Worm (Caenorhabditis elegans) whole organism, late embryonic: Measurements from ENCODE around the gene ntl-4.

Experiments used
- C08G9.2 ChIP-seq: sonication (generic microtip); optimal IDR thresholded peaks from 2 replicates; lab custom pipeline; 2016; ENCODE audit warnings: mild to moderate bottlenecking, missing genetic modification characterization, moderate library complexity, missing compliant biosample characterization
- F13H6.1 ChIP-seq: sonication (generic microtip); optimal IDR thresholded peaks from 2 replicates; lab custom pipeline; 2016; ENCODE audit warnings: missing genetic modification characterization, missing compliant biosample characterization
- T23F11.4 ChIP-seq: fragments of 200-800 bp; sonication (Bioruptor generic); optimal IDR thresholded peaks from 2 replicates; lab custom pipeline; 2018; ENCODE audit warnings: mild to moderate bottlenecking, missing genetic modification characterization, missing compliant biosample characterization
- Y22D7AL.16 ChIP-seq: sonication (generic microtip); optimal IDR thresholded peaks from 2 replicates; lab custom pipeline; 2016; ENCODE audit warnings: missing genetic modification characterization, missing compliant biosample characterization
- ama-1 ChIP-seq: fragments of 150-350 bp; optimal IDR thresholded peaks from 2 replicates; lab custom pipeline; 2014
- ceh-18 ChIP-seq: sonication (generic microtip); optimal IDR thresholded peaks from 2 replicates; lab custom pipeline; 2016; ENCODE audit warnings: missing genetic modification characterization, missing compliant biosample characterization
- ceh-2 ChIP-seq: sonication (generic microtip); optimal IDR thresholded peaks from 2 replicates; lab custom pipeline; 2016; ENCODE audit warnings: missing genotype, missing genetic modification characterization, missing compliant biosample characterization
- ceh-45 ChIP-seq: fragments of 200-800 bp; sonication (Bioruptor generic); IDR thresholded peaks from 2 replicates; pipeline ENCODE4 v1.3.6; 2022; ENCODE audit warnings: missing genetic modification reagents, missing genetic modification characterization, missing compliant biosample characterization
- ceh-6 ChIP-seq: fragments of 200-800 bp; sonication (Bioruptor generic); optimal IDR thresholded peaks from 2 replicates; lab custom pipeline; 2018; ENCODE audit warnings: mild to moderate bottlenecking, missing genetic modification characterization, missing compliant biosample characterization
- dmd-4 ChIP-seq: sonication (generic microtip); optimal IDR thresholded peaks from 2 replicates; lab custom pipeline; 2016; ENCODE audit warnings: borderline replicate concordance, missing genetic modification characterization, missing compliant biosample characterization
- elt-2 ChIP-seq: sonication (generic microtip); optimal IDR thresholded peaks from 2 replicates; lab custom pipeline; 2016; ENCODE audit warnings: missing genetic modification reagents, missing genetic modification characterization, missing compliant biosample characterization
- fkh-10 ChIP-seq: fragments of 150-350 bp; optimal IDR thresholded peaks from 2 replicates; lab custom pipeline; 2014; ENCODE audit warnings: missing biosample characterization, missing genetic modification reagents, missing genetic modification characterization
- hlh-13 ChIP-seq: fragments of 200-800 bp; sonication (Bioruptor generic); optimal IDR thresholded peaks from 2 replicates; lab custom pipeline; 2018; ENCODE audit warnings: mild to moderate bottlenecking, missing genetic modification characterization, missing compliant biosample characterization
- hlh-15 ChIP-seq: sonication (generic microtip); optimal IDR thresholded peaks from 2 replicates; lab custom pipeline; 2016; ENCODE audit warnings: missing genetic modification characterization, missing compliant biosample characterization
- hlh-8 ChIP-seq: sonication (generic microtip); optimal IDR thresholded peaks from 2 replicates; lab custom pipeline; 2016; ENCODE audit warnings: missing genotype, missing genetic modification characterization, missing compliant biosample characterization
- lin-11 ChIP-seq: fragments of 200-800 bp; sonication (Bioruptor generic); optimal IDR thresholded peaks from 2 replicates; lab custom pipeline; 2018; ENCODE audit warnings: mild to moderate bottlenecking, missing genetic modification characterization, missing compliant biosample characterization
- pat-9 ChIP-seq: fragments of 200-800 bp; sonication (Bioruptor generic); optimal IDR thresholded peaks from 2 replicates; lab custom pipeline; 2018; ENCODE audit warnings: mild to moderate bottlenecking, missing genetic modification characterization, moderate library complexity, missing compliant biosample characterization
- ref-2 ChIP-seq: sonication (generic microtip); optimal IDR thresholded peaks from 2 replicates; lab custom pipeline; 2016; ENCODE audit warnings: missing genetic modification characterization, missing compliant biosample characterization
- sdc-2 ChIP-seq: sonication (generic microtip); optimal IDR thresholded peaks from 2 replicates; lab custom pipeline; 2016; ENCODE audit warnings: missing genotype, missing genetic modification characterization, missing compliant biosample characterization
- tbx-7 ChIP-seq: sonication (generic microtip); optimal IDR thresholded peaks from 2 replicates; lab custom pipeline; 2016; ENCODE audit warnings: missing genotype, missing genetic modification characterization, missing compliant biosample characterization
- unc-3 ChIP-seq, 2 experiments: fragments of 200-800 bp in 1 of 2; sonication (Bioruptor generic) in 1 of 2; sonication (generic microtip) in 1 of 2; conservative IDR thresholded peaks in 1 of 2; optimal IDR thresholded peaks in 1 of 2; 2 replicates each; pipeline versions ENCODE4 v1.3.6 to Lab custom; 2016 to 2022; ENCODE audit warnings: missing compliant biosample characterization in 2 of 2, missing genetic modification characterization in 2 of 2, missing genetic modification reagents in 1 of 2

ntl-4 gene

DNA sequence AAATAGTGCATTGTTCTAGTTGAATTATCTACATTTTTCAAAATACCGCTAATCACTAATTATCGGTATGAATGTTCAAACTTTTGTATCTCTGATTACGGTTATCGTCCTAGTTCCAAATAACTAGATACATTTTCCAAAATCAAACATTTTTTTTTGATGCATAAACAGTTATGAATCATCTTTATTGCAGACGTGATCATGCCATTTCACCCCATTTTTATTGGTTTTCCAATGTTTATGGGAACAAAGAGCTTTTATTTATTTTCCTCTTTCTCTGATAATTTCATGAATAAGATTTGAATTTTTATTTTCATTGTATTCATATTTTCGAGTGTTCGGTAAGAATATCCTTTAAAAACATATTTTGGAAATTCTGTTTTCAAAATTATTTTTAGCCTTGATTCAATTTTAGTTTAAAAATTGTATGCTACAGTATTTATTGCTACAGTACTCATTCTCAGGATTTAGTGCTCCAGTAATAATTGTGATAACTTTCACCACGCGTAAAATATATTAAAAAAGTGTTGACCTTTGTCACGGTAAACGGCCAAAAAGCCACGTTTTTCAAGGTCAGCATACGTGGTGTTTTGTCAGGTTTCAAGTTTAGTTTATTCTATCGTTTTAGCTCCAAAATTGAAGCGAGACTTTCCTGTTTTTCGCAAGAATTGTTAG lies 46.4 kb downstream of the ntl-4 start, which contains the start of gene csr-1:
csr-1 (plus strand) TSS at position 625 of the 675 bp plus-strand sequence.
- TF ChIP-seq unc-3 (GFP tag; conservative IDR thresholded peaks at IDR 0.05; lab: Robert Waterston, UW) (no peak), unc-3 (tag; optimal IDR thresholded peaks at IDR 0.05; lab: Kevin White, UChicago) (no peak)
- TF ChIP-seq, all 69 proteins: peak for 0

ce11 chrIV:7957504-7957903 lies 47.1 kb downstream of the ntl-4 start, which contains the start of gene frpr-10:
Gene frpr-10 (plus strand): TSS chrIV:7957804.
- TF ChIP-seq ref-2, result no peak
- no peak for TF ChIP-seq pat-9 (tag; lab: Kevin White, UChicago)
- no peak for TF ChIP-seq T23F11.4
- TF ChIP-seq hlh-13 (GFP tag; lab: Kevin White, UChicago), result no peak
- no peak for TF ChIP-seq F13H6.1 (tag; lab: Kevin White, UChicago)
- no peak for TF ChIP-seq ama-1
- TF ChIP-seq ceh-18 (tag; lab: Kevin White, UChicago), result no peak

ce11 chrIV:7958092-7958491 lies 47.7 kb downstream of the ntl-4 start:
- TF ChIP-seq hlh-8 (tag; lab: Kevin White, UChicago) (no peak), elt-2 (no peak)

DNA sequence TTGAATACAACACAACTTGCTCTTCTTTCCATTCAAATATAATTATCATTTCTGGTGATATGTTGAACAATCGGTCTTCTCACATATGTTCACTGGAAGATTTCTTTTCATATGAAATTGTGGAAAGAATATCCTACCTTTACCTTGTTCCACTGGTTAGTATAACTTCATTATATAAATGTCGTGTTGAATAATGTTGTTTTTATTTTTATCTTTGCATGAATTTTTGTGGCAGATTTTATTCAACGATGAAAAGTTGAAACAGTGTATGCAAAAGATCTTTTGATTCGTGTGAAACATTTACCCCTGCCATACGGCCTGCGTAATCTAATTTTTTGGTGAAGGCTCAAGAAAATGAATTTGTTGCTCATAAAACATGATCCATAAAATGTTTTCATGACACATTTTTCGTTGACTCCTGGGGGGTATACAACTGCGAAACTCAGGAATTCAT lies 51.5 kb downstream of the ntl-4 start:
- TF ChIP-seq ceh-6 (GFP tag; lab: Kevin White, UChicago) (no peak), tbx-7 (tag; lab: Kevin White, UChicago) (no peak), dmd-4 (no peak), T23F11.4 (no peak), hlh-15 (tag; lab: Kevin White, UChicago) (no peak), Y22D7AL.16 (tag; lab: Kevin White, UChicago) (no peak), ceh-2 (tag; lab: Kevin White, UChicago) (no peak), sdc-2 (tag; lab: Kevin White, UChicago) (no peak), lin-11 (tag; lab: Kevin White, UChicago) (no peak), ceh-45 (GFP tag; lab: Robert Waterston, UW) (no peak), fkh-10 (no peak), C08G9.2 (tag; lab: Kevin White, UChicago) (no peak), hlh-8 (tag; lab: Kevin White, UChicago) (no peak)
